Worm (Caenorhabditis elegans) whole organism, L4 larva: ENCODE data around the gene F45D3.2.

Experiments used
- D1046.2 ChIP-seq: fragments of 200-800 bp; sonication (Bioruptor generic); IDR thresholded peaks from 2 replicates; pipeline ENCODE4 v1.3.6; 2022; ENCODE audit warnings: missing genetic modification characterization, missing compliant biosample characterization
- F37D6.2 ChIP-seq: sonication (generic microtip); optimal IDR thresholded peaks from 2 replicates; lab custom pipeline; 2016; ENCODE audit warnings: mild to moderate bottlenecking, missing genetic modification characterization, missing compliant biosample characterization
- F44E2.7 ChIP-seq: fragments of 200-800 bp; sonication (Bioruptor generic); IDR thresholded peaks from 2 replicates; pipeline ENCODE4 v2.1.2; 2022; ENCODE audit warnings: missing genetic modification characterization, missing compliant biosample characterization
- F49E8.2 ChIP-seq: sonication (generic microtip); optimal IDR thresholded peaks from 2 replicates; lab custom pipeline; 2016; ENCODE audit warnings: missing compliant biosample characterization, mild to moderate bottlenecking, missing genetic modification characterization, borderline replicate concordance
- R02D3.7 ChIP-seq: fragments of 150-350 bp; sonication (generic microtip); optimal IDR thresholded peaks from 3 replicates; lab custom pipeline; 2014; ENCODE audit warnings: missing biosample characterization, missing genetic modification characterization
- ZK546.5 ChIP-seq, 2 experiments: sonication (generic microtip); optimal IDR thresholded peaks; 2 replicates each; lab custom pipeline; 2017; ENCODE audit warnings: missing biosample characterization in 2 of 2, missing genetic modification characterization in 2 of 2
- aha-1 ChIP-seq: fragments of 150-350 bp; peaks from one replicate; lab custom pipeline; 2014; ENCODE audit warnings: missing biosample characterization, missing genetic modification characterization
- ama-1 ChIP-seq: fragments of 150-350 bp; optimal IDR thresholded peaks from 2 replicates; lab custom pipeline; 2014; ENCODE audit warnings: inconsistent platforms, mixed read lengths
- arid-1 ChIP-seq: fragments of 200-800 bp; sonication (Bioruptor generic); conservative IDR thresholded peaks from 2 replicates; pipeline ENCODE4 v1.3.6; 2022; ENCODE audit warnings: missing genetic modification reagents, missing genetic modification characterization, missing compliant biosample characterization
- ceh-44 ChIP-seq: fragments of 200-800 bp; sonication (Bioruptor generic); IDR thresholded peaks from 2 replicates; pipeline ENCODE4 v1.3.6; 2022; ENCODE audit warnings: missing genetic modification reagents, missing genetic modification characterization, missing compliant biosample characterization
- ceh-82 ChIP-seq: sonication (generic microtip); optimal IDR thresholded peaks from 2 replicates; lab custom pipeline; 2017; ENCODE audit warnings: missing biosample characterization, missing genetic modification characterization
- ces-1 ChIP-seq: fragments of 150-350 bp; sonication (generic microtip); optimal IDR thresholded peaks from 4 replicates; lab custom pipeline; 2014; ENCODE audit warnings: missing biosample characterization, missing genetic modification reagents, missing genetic modification characterization
- cey-2 ChIP-seq: sonication (generic microtip); optimal IDR thresholded peaks from 3 replicates; lab custom pipeline; 2017; ENCODE audit warnings: missing genetic modification characterization, mild to moderate bottlenecking, missing compliant biosample characterization, antibody characterized with exemption, borderline replicate concordance; ENCODE audit not compliant: insufficient read depth
- daf-16 ChIP-seq, 3 experiments: sonication (generic microtip); optimal IDR thresholded peaks; 2 replicates each; lab custom pipeline; 2016 to 2017; ENCODE audit warnings: missing genetic modification characterization in 3 of 3, missing genetic modification reagents in 3 of 3, mild to moderate bottlenecking in 2 of 3, missing compliant biosample characterization in 2 of 3, missing biosample characterization in 1 of 3, moderate library complexity in 1 of 3
- daf-8 ChIP-seq: fragments of 200-800 bp; sonication (Bioruptor generic); IDR thresholded peaks from 2 replicates; pipeline ENCODE4 v1.3.6; 2022; ENCODE audit warnings: missing genetic modification characterization, missing compliant biosample characterization
- dmd-6 ChIP-seq: fragments of 200-800 bp; sonication (Bioruptor generic); IDR thresholded peaks from 2 replicates; pipeline ENCODE4 v1.3.6; 2022; ENCODE audit warnings: missing genetic modification reagents, missing genetic modification characterization, missing compliant biosample characterization
- dmd-8 ChIP-seq: fragments of 200-800 bp; sonication (Bioruptor generic); IDR thresholded peaks from 2 replicates; pipeline ENCODE4 v1.3.6; 2022; ENCODE audit warnings: missing genetic modification characterization, missing compliant biosample characterization
- dpl-1 ChIP-seq: fragments of 150-350 bp; optimal IDR thresholded peaks from 2 replicates; lab custom pipeline; 2014; ENCODE audit warnings: missing biosample characterization, missing genetic modification reagents, missing genetic modification characterization
- duxl-1 ChIP-seq: sonication (generic microtip); optimal IDR thresholded peaks from 2 replicates; lab custom pipeline; 2016; ENCODE audit warnings: mild to moderate bottlenecking, missing genetic modification characterization, moderate library complexity, missing compliant biosample characterization; ENCODE audit not compliant: poor library complexity
- fkh-10 ChIP-seq: fragments of 150-350 bp; optimal IDR thresholded peaks from 2 replicates; lab custom pipeline; 2014; ENCODE audit warnings: missing biosample characterization, missing genetic modification reagents, missing genetic modification characterization
- gei-8 ChIP-seq: fragments of 200-800 bp; sonication (Bioruptor generic); optimal IDR thresholded peaks from 2 replicates; lab custom pipeline; 2018; ENCODE audit warnings: mild to moderate bottlenecking, missing genetic modification characterization, missing compliant biosample characterization
- jun-1 ChIP-seq: fragments of 150-350 bp; optimal IDR thresholded peaks from 2 replicates; lab custom pipeline; 2014; ENCODE audit warnings: missing biosample characterization, missing genetic modification reagents, missing genetic modification characterization
- lim-7 ChIP-seq: fragments of 200-800 bp; sonication (Bioruptor generic); IDR thresholded peaks from 2 replicates; pipeline ENCODE4 v1.3.6; 2022; ENCODE audit warnings: missing genetic modification characterization, missing compliant biosample characterization
- madf-9 ChIP-seq: fragments of 200-800 bp; sonication (Bioruptor generic); conservative IDR thresholded peaks from 2 replicates; pipeline ENCODE4 v1.3.6; 2022; ENCODE audit warnings: missing genetic modification reagents, missing genetic modification characterization, missing compliant biosample characterization
- mep-1 ChIP-seq: fragments of 150-350 bp; sonication (generic microtip); optimal IDR thresholded peaks from 3 replicates; lab custom pipeline; 2014; ENCODE audit warnings: missing biosample characterization, missing genetic modification characterization
- mes-2 ChIP-seq: sonication (generic microtip); optimal IDR thresholded peaks from 2 replicates; lab custom pipeline; 2016; ENCODE audit warnings: missing genotype, mild to moderate bottlenecking, missing genetic modification characterization, missing compliant biosample characterization; ENCODE audit not compliant: poor library complexity, severe bottlenecking
- mxl-3 ChIP-seq: fragments of 200-800 bp; sonication (Bioruptor generic); optimal IDR thresholded peaks from 2 replicates; lab custom pipeline; 2018; ENCODE audit warnings: mild to moderate bottlenecking, missing genetic modification characterization, missing compliant biosample characterization
- nhr-10 ChIP-seq: fragments of 150-350 bp; optimal IDR thresholded peaks from 2 replicates; lab custom pipeline; 2014; ENCODE audit warnings: missing biosample characterization, missing genetic modification characterization
- nhr-111 ChIP-seq: fragments of 200-800 bp; sonication (Bioruptor generic); optimal IDR thresholded peaks from 2 replicates; lab custom pipeline; 2018; ENCODE audit warnings: mild to moderate bottlenecking, missing genetic modification characterization, missing compliant biosample characterization
- nhr-25 ChIP-seq: sonication (generic microtip); optimal IDR thresholded peaks from 2 replicates; lab custom pipeline; 2017; ENCODE audit warnings: missing genetic modification characterization, mild to moderate bottlenecking, missing compliant biosample characterization, antibody characterized with exemption, moderate library complexity, borderline replicate concordance; ENCODE audit not compliant: insufficient read depth
- nhr-28 ChIP-seq: fragments of 150-350 bp; optimal IDR thresholded peaks from 2 replicates; lab custom pipeline; 2014; ENCODE audit warnings: missing biosample characterization, missing genetic modification characterization
- nhr-42 ChIP-seq: fragments of 200-800 bp; sonication (Bioruptor generic); IDR thresholded peaks from 2 replicates; pipeline ENCODE4 v1.3.6; 2022; ENCODE audit warnings: missing genetic modification characterization, missing compliant biosample characterization
- nhr-76 ChIP-seq: fragments of 150-350 bp; optimal IDR thresholded peaks from 2 replicates; lab custom pipeline; 2014; ENCODE audit warnings: missing biosample characterization, missing genetic modification characterization
- nhr-77 ChIP-seq: fragments of 150-350 bp; optimal IDR thresholded peaks from 2 replicates; lab custom pipeline; 2014; ENCODE audit warnings: missing biosample characterization, missing genetic modification characterization
- pqm-1 ChIP-seq: sonication (generic microtip); optimal IDR thresholded peaks from 2 replicates; lab custom pipeline; 2017; ENCODE audit warnings: missing biosample characterization, missing genetic modification characterization
- sdz-12 ChIP-seq: fragments of 200-800 bp; sonication (Bioruptor generic); optimal IDR thresholded peaks from 2 replicates; lab custom pipeline; 2018; ENCODE audit warnings: mild to moderate bottlenecking, missing genetic modification characterization, missing compliant biosample characterization
- set-16 ChIP-seq: fragments of 200-800 bp; sonication (Bioruptor generic); IDR thresholded peaks from 2 replicates; pipeline ENCODE4 v1.3.6; 2022; ENCODE audit warnings: missing genetic modification reagents, missing genetic modification characterization, missing compliant biosample characterization
- skn-1 ChIP-seq: fragments of 150-350 bp; optimal IDR thresholded peaks from 2 replicates; lab custom pipeline; 2014; ENCODE audit warnings: missing biosample characterization, missing genetic modification characterization
- snpc-4 ChIP-seq: fragments of 150-350 bp; optimal IDR thresholded peaks from 2 replicates; lab custom pipeline; 2014; ENCODE audit warnings: missing biosample characterization, missing genetic modification characterization
- spr-1 ChIP-seq: sonication (generic microtip); optimal IDR thresholded peaks from 2 replicates; lab custom pipeline; 2016; ENCODE audit warnings: mild to moderate bottlenecking, missing genetic modification characterization, missing compliant biosample characterization
- tag-97 ChIP-seq: fragments of 200-800 bp; sonication (Bioruptor generic); IDR thresholded peaks from 2 replicates; pipeline ENCODE4 v1.3.6; 2022; ENCODE audit warnings: missing genetic modification characterization, missing compliant biosample characterization
- unc-130 ChIP-seq: sonication (generic microtip); optimal IDR thresholded peaks from 2 replicates; lab custom pipeline; 2016; ENCODE audit warnings: missing genetic modification reagents, missing genetic modification characterization, missing compliant biosample characterization
- unc-39 ChIP-seq: sonication (generic microtip); optimal IDR thresholded peaks from 2 replicates; lab custom pipeline; 2017; ENCODE audit warnings: missing biosample characterization, missing genetic modification characterization
- vab-7 ChIP-seq: fragments of 200-800 bp; sonication (Bioruptor generic); IDR thresholded peaks from 2 replicates; pipeline ENCODE4 v1.3.6; 2022; ENCODE audit warnings: missing genetic modification reagents, missing genetic modification characterization, missing compliant biosample characterization
- zag-1 ChIP-seq: fragments of 150-350 bp; optimal IDR thresholded peaks from 2 replicates; lab custom pipeline; 2014; ENCODE audit warnings: missing biosample characterization, missing genetic modification characterization
- zfp-3 ChIP-seq: fragments of 200-800 bp; sonication (Bioruptor generic); conservative IDR thresholded peaks from 2 replicates; pipeline ENCODE4 v1.3.6; 2022; ENCODE audit warnings: missing genetic modification reagents, missing genetic modification characterization, missing compliant biosample characterization
- ztf-7 ChIP-seq: fragments of 150-350 bp; optimal IDR thresholded peaks from 2 replicates; lab custom pipeline; 2014; ENCODE audit warnings: missing biosample characterization, missing genetic modification characterization

The F45D3.2 gene

ce11 chrV:12491070-12491643 lies 49.7 kb upstream of the F45D3.2 start (continued):
- TF ChIP-seq D1046.2 (GFP tag; lab: Robert Waterston, UW) (no peak), vab-7 (GFP tag; lab: Robert Waterston, UW) (no peak), jun-1 (tag; lab: Kevin White, UChicago) (no peak), R02D3.7 (tag; lab: Kevin White, UChicago) (no peak), ces-1 (GFP tag; lab: Kevin White, UChicago) (no peak), mep-1 (tag; lab: Kevin White, UChicago) (peak; percentile 84), ZK546.5 (tag; optimal IDR thresholded peaks at IDR 0.05; lab: Kevin White, UChicago) (no peak)

ce11 chrV:12494522-12494921 lies 46.3 kb upstream of the F45D3.2 start, which contains the start of gene mrps-11:
Gene mrps-11, minus strand, starts transcription at chrV:12494622.
- TF ChIP-seq fkh-10 (GFP tag; lab: Kevin White, UChicago) (no peak), mes-2 (no peak), madf-9 (GFP tag; lab: Robert Waterston, UW) (no peak), unc-39 (tag; lab: Kevin White, UChicago) (no peak), snpc-4 (tag; lab: Kevin White, UChicago) (no peak), vab-7 (GFP tag; lab: Robert Waterston, UW) (no peak), ceh-44 (GFP tag; lab: Robert Waterston, UW) (no peak), F49E8.2 (tag; lab: Kevin White, UChicago) (no peak), zfp-3 (no peak), nhr-25 (tag; lab: Kevin White, UChicago) (no peak), ztf-7 (tag; lab: Kevin White, UChicago) (no peak), ceh-82 (tag; lab: Kevin White, UChicago) (no peak), dmd-6 (GFP tag; lab: Robert Waterston, UW) (no peak), gei-8 (GFP tag; lab: Kevin White, UChicago) (no peak), set-16 (no peak), nhr-42 (GFP tag; lab: Robert Waterston, UW) (no peak), cey-2 (tag; lab: Kevin White, UChicago) (no peak)

- TF ChIP-seq nhr-76 (tag; lab: Kevin White, UChicago): no peak
- TF ChIP-seq spr-1 (tag; lab: Kevin White, UChicago): peak; percentile 56
- no peak for TF ChIP-seq lim-7 (GFP tag; lab: Robert Waterston, UW)
- TF ChIP-seq tag-97 (GFP tag; lab: Robert Waterston, UW): no peak
- TF ChIP-seq sdz-12: no peak
- no peak for TF ChIP-seq nhr-111 (GFP tag; lab: Kevin White, UChicago)
- no peak for TF ChIP-seq R02D3.7 (tag; lab: Kevin White, UChicago)
- no peak for TF ChIP-seq nhr-10 (tag; lab: Kevin White, UChicago)
- TF ChIP-seq skn-1: no peak
- TF ChIP-seq pqm-1 (tag; lab: Kevin White, UChicago): no peak
- no peak for TF ChIP-seq arid-1 (GFP tag; lab: Robert Waterston, UW)
- peak; percentile 20 for TF ChIP-seq nhr-77
- TF ChIP-seq F44E2.7 (GFP tag; lab: Robert Waterston, UW): no peak
- TF ChIP-seq daf-16 (GFP tag; optimal IDR thresholded peaks at IDR 0.05; lab: Kevin White, UChicago): peak in 1 of 2 experiments; percentile 34
- TF ChIP-seq daf-16 (tag; optimal IDR thresholded peaks at IDR 0.05; lab: Kevin White, UChicago): peak; percentile 26
- TF ChIP-seq F37D6.2 (tag; lab: Kevin White, UChicago): peak; percentile 48
- TF ChIP-seq unc-130 (GFP tag; lab: Kevin White, UChicago): no peak
- no peak for TF ChIP-seq daf-8
- no peak for TF ChIP-seq dmd-8 (GFP tag; lab: Robert Waterston, UW)
- peak; percentile 81 for TF ChIP-seq dpl-1 (GFP tag; lab: Kevin White, UChicago)
- TF ChIP-seq nhr-28 (tag; lab: Kevin White, UChicago): peak; percentile 41
- TF ChIP-seq dmd-6 (GFP tag; lab: Robert Waterston, UW): peak; percentile 63
- TF ChIP-seq unc-39 (tag; lab: Kevin White, UChicago): no peak
- no peak for TF ChIP-seq mxl-3 (GFP tag; lab: Kevin White, UChicago)
- TF ChIP-seq aha-1 (tag; lab: Kevin White, UChicago): peak; percentile 78
- TF ChIP-seq ama-1: no peak
- TF ChIP-seq duxl-1 (tag; lab: Kevin White, UChicago): no peak
- TF ChIP-seq zag-1: no peak
- TF ChIP-seq D1046.2 (GFP tag; lab: Robert Waterston, UW): no peak
Observed at ce11 chrV:12497725-12498263, 43.0 kb upstream of the F45D3.2 start, which contains the start of the genes W04D2.4 and rbm-25. Gene W04D2.4, minus strand, starts transcription at chrV:12497755. Gene rbm-25, plus strand, starts transcription at chrV:12498213.
